Worm (Caenorhabditis elegans) whole organism, young adult: ENCODE results near the gene str-162.

Experiments used
- B0261.1 ChIP-seq: sonication (generic microtip); optimal IDR thresholded peaks from 2 replicates; lab custom pipeline; 2016; ENCODE audit warnings: mild to moderate bottlenecking, missing genetic modification characterization, moderate library complexity, missing compliant biosample characterization
- B0336.3 ChIP-seq: fragments of 200-800 bp; sonication (Bioruptor generic); IDR thresholded peaks from 2 replicates; pipeline ENCODE4 v1.3.6; 2022; ENCODE audit warnings: missing genetic modification characterization, missing compliant biosample characterization
- ets-4 ChIP-seq: fragments of 200-800 bp; sonication (Bioruptor generic); optimal IDR thresholded peaks from 2 replicates; lab custom pipeline; 2018; ENCODE audit warnings: mild to moderate bottlenecking, missing genetic modification characterization, missing compliant biosample characterization
- gei-17 ChIP-seq: fragments of 200-800 bp; sonication (Bioruptor generic); optimal IDR thresholded peaks from 2 replicates; lab custom pipeline; 2018; ENCODE audit warnings: mild to moderate bottlenecking, missing genetic modification characterization, missing compliant biosample characterization
- let-607 ChIP-seq, 2 experiments: fragments of 200-800 bp in 1 of 2; sonication (Bioruptor generic) in 1 of 2; sonication (generic microtip) in 1 of 2; optimal IDR thresholded peaks; 2 replicates each; lab custom pipeline; 2016 to 2018; ENCODE audit warnings: mild to moderate bottlenecking in 2 of 2, missing compliant biosample characterization in 2 of 2, missing genetic modification characterization in 2 of 2, moderate library complexity in 2 of 2, missing genotype in 1 of 2
- somi-1 ChIP-seq: fragments of 200-800 bp; sonication (Bioruptor generic); optimal IDR thresholded peaks from 2 replicates; lab custom pipeline; 2018; ENCODE audit warnings: mild to moderate bottlenecking, missing genetic modification characterization, missing compliant biosample characterization
- ztf-3 ChIP-seq: fragments of 200-800 bp; sonication (Bioruptor generic); optimal IDR thresholded peaks from 2 replicates; lab custom pipeline; 2018; ENCODE audit warnings: mild to moderate bottlenecking, missing genetic modification characterization, missing compliant biosample characterization

- TF ChIP-seq B0336.3 (GFP tag; lab: Robert Waterston, UW) (no peak), B0261.1 (tag; lab: Kevin White, UChicago) (no peak), let-607 (tag; optimal IDR thresholded peaks at IDR 0.05; lab: Kevin White, UChicago) (no peak), somi-1 (GFP tag; lab: Kevin White, UChicago) (no peak), gei-17 (no peak), ztf-3 (GFP tag; lab: Kevin White, UChicago) (no peak), ets-4 (GFP tag; lab: Kevin White, UChicago) (no peak)
Observed at ce11 chrIV:4988531-4988930, 3.7 kb upstream of the str-162 start, which contains the start of gene E03H12.7.
